Fruit fly (Drosophila melanogaster) whole organism, prepupa: ENCODE measurements around the gene Ets21C.
A peak's percentile ranks its signal among the peaks of the same experiment; 100 is the strongest.

Experiments used
- CG10669 ChIP-seq: fragments of 200-800 bp; sonication (Bioruptor generic); optimal IDR thresholded peaks from 3 replicates; lab custom pipeline; 2018; ENCODE audit warnings: missing biosample characterization, mild to moderate bottlenecking, missing genetic modification characterization, moderate library complexity
- CG11294 ChIP-seq: fragments of 200-800 bp; sonication (Bioruptor generic); IDR thresholded peaks from 2 replicates; pipeline ENCODE4 v1.3.6; 2022; ENCODE audit warnings: missing biosample characterization, missing genetic modification characterization
- CG11762 ChIP-seq: fragments of 200-800 bp; sonication (Bioruptor generic); optimal IDR thresholded peaks from 3 replicates; lab custom pipeline; 2016; ENCODE audit warnings: missing biosample characterization, missing genetic modification characterization; ENCODE audit not compliant: insufficient read depth
- CG15336 ChIP-seq: fragments of 200-800 bp; sonication (Bioruptor generic); IDR thresholded peaks from 2 replicates; pipeline ENCODE4 v1.3.6; 2022; ENCODE audit warnings: missing biosample characterization, missing genetic modification characterization
- CG1621 ChIP-seq: fragments of 200-800 bp; sonication (Bioruptor generic); optimal IDR thresholded peaks from 3 replicates; lab custom pipeline; 2018; ENCODE audit warnings: missing biosample characterization, mild to moderate bottlenecking, missing genetic modification characterization
- CG16779 ChIP-seq: fragments of 200-800 bp; sonication (Bioruptor generic); optimal IDR thresholded peaks from 3 replicates; lab custom pipeline; 2017; ENCODE audit warnings: missing biosample characterization, mild to moderate bottlenecking, missing genetic modification characterization
- CG3032 ChIP-seq: fragments of 200-800 bp; optimal IDR thresholded peaks from 2 replicates; lab custom pipeline; 2019; ENCODE audit warnings: missing biosample characterization, mild to moderate bottlenecking, missing genetic modification characterization, moderate library complexity
- CG31627 ChIP-seq: fragments of 200-800 bp; sonication (Bioruptor generic); optimal IDR thresholded peaks from 3 replicates; lab custom pipeline; 2016; ENCODE audit warnings: missing biosample characterization, missing genetic modification characterization
- CG32006 ChIP-seq: fragments of 200-800 bp; sonication (Bioruptor generic); optimal IDR thresholded peaks from 3 replicates; lab custom pipeline; 2017; ENCODE audit warnings: missing biosample characterization, mild to moderate bottlenecking, missing genetic modification characterization
- CG34406 ChIP-seq: fragments of 200-800 bp; sonication (Bioruptor generic); optimal IDR thresholded peaks from 3 replicates; lab custom pipeline; 2016; ENCODE audit warnings: missing biosample characterization, missing genetic modification characterization
- CG3919 ChIP-seq: fragments of 200-800 bp; sonication (Bioruptor generic); optimal IDR thresholded peaks from 3 replicates; lab custom pipeline; 2016; ENCODE audit warnings: missing biosample characterization, missing genetic modification characterization
- CG4318 ChIP-seq: fragments of 200-800 bp; sonication (Bioruptor generic); optimal IDR thresholded peaks from 3 replicates; lab custom pipeline; 2017; ENCODE audit warnings: missing biosample characterization, mild to moderate bottlenecking, missing genetic modification characterization
- CG6163 ChIP-seq: fragments of 200-800 bp; sonication (Bioruptor generic); IDR thresholded peaks from 3 replicates; pipeline ENCODE4 v1.3.6; 2022; ENCODE audit warnings: missing biosample characterization, missing genetic modification characterization
- CG6276 ChIP-seq: fragments of 200-800 bp; sonication (Bioruptor generic); optimal IDR thresholded peaks from 2 replicates; lab custom pipeline; 2017; ENCODE audit warnings: missing biosample characterization, mild to moderate bottlenecking, missing genetic modification characterization
- CG6808 ChIP-seq: fragments of 200-800 bp; sonication (Bioruptor generic); optimal IDR thresholded peaks from 3 replicates; lab custom pipeline; 2017; ENCODE audit warnings: missing biosample characterization, missing genetic modification characterization, mild to moderate bottlenecking, moderate library complexity, missing genetic modification reagents
- CG6854 ChIP-seq: fragments of 200-800 bp; sonication (Bioruptor generic); optimal IDR thresholded peaks from 2 replicates; lab custom pipeline; 2017; ENCODE audit warnings: missing biosample characterization, mild to moderate bottlenecking, missing genetic modification characterization
- CG7368 ChIP-seq: fragments of 200-800 bp; sonication (Bioruptor generic); optimal IDR thresholded peaks from 3 replicates; lab custom pipeline; 2016; ENCODE audit warnings: missing biosample characterization, missing genetic modification characterization
- CG8119 ChIP-seq: fragments of 200-800 bp; sonication (Bioruptor generic); IDR thresholded peaks from 3 replicates; pipeline ENCODE4 v1.3.6; 2022; ENCODE audit warnings: missing biosample characterization, missing genetic modification characterization
- CG8319 ChIP-seq: fragments of 200-800 bp; sonication (Bioruptor generic); optimal IDR thresholded peaks from 3 replicates; lab custom pipeline; 2016; ENCODE audit warnings: missing biosample characterization, missing genetic modification characterization
- CG8632 ChIP-seq: fragments of 200-800 bp; sonication (Bioruptor generic); optimal IDR thresholded peaks from 3 replicates; lab custom pipeline; 2016; ENCODE audit warnings: missing biosample characterization, missing genetic modification characterization
- CG9139 ChIP-seq: fragments of 200-800 bp; sonication (Bioruptor generic); optimal IDR thresholded peaks from 3 replicates; lab custom pipeline; 2017; ENCODE audit warnings: missing biosample characterization, mild to moderate bottlenecking, missing genetic modification characterization
- Eip78C ChIP-seq: fragments of 200-800 bp; sonication (Bioruptor generic); peaks from one replicate; lab custom pipeline; 2016; ENCODE audit warnings: missing biosample characterization, missing genetic modification characterization
- Eip93F ChIP-seq: fragments of 200-800 bp; sonication (Bioruptor generic); optimal IDR thresholded peaks from 2 replicates; lab custom pipeline; 2016; ENCODE audit warnings: missing biosample characterization, mild to moderate bottlenecking, missing genetic modification characterization
- Ets96B ChIP-seq: fragments of 200-800 bp; optimal IDR thresholded peaks from 2 replicates; lab custom pipeline; 2019; ENCODE audit warnings: missing biosample characterization, mild to moderate bottlenecking, missing genetic modification characterization, moderate library complexity
- Gug ChIP-seq: fragments of 200-800 bp; sonication (Bioruptor generic); IDR thresholded peaks from 2 replicates; pipeline ENCODE4 v1.3.6; 2022; ENCODE audit warnings: missing biosample characterization, missing genetic modification characterization
- Hr38 ChIP-seq: sonication (Bioruptor generic); optimal IDR thresholded peaks from 2 replicates; lab custom pipeline; 2016; ENCODE audit warnings: missing biosample characterization, missing genetic modification characterization
- Hr4 ChIP-seq: fragments of 200-800 bp; sonication (Bioruptor generic); optimal IDR thresholded peaks from 3 replicates; lab custom pipeline; 2016; ENCODE audit warnings: missing biosample characterization, missing genetic modification characterization
- Lpt ChIP-seq: fragments of 200-800 bp; sonication (Bioruptor generic); optimal IDR thresholded peaks from 3 replicates; lab custom pipeline; 2016; ENCODE audit warnings: missing biosample characterization, missing genetic modification characterization
- OdsH ChIP-seq: fragments of 200-800 bp; sonication (Bioruptor generic); optimal IDR thresholded peaks from 3 replicates; lab custom pipeline; 2016; ENCODE audit warnings: missing biosample characterization, missing genetic modification characterization
- Sox14 ChIP-seq: fragments of 200-800 bp; sonication (Bioruptor generic); optimal IDR thresholded peaks from 3 replicates; lab custom pipeline; 2016; ENCODE audit warnings: missing biosample characterization, missing genetic modification characterization
- achi ChIP-seq: fragments of 200-800 bp; sonication (Bioruptor generic); optimal IDR thresholded peaks from 3 replicates; lab custom pipeline; 2016; ENCODE audit warnings: missing biosample characterization, missing genetic modification characterization
- acj6 ChIP-seq: fragments of 200-800 bp; sonication (Bioruptor generic); optimal IDR thresholded peaks from 3 replicates; lab custom pipeline; 2016; ENCODE audit warnings: missing biosample characterization, missing genetic modification characterization
- cyc ChIP-seq: fragments of 200-800 bp; sonication (Bioruptor generic); optimal IDR thresholded peaks from 3 replicates; lab custom pipeline; 2016; ENCODE audit warnings: missing biosample characterization, missing genetic modification characterization
- dsx ChIP-seq: fragments of 200-800 bp; optimal IDR thresholded peaks from 3 replicates; lab custom pipeline; 2019; ENCODE audit warnings: missing biosample characterization, mild to moderate bottlenecking, missing genetic modification characterization, moderate library complexity; ENCODE audit not compliant: poor library complexity, severe bottlenecking
- eg ChIP-seq: fragments of 200-800 bp; sonication (Bioruptor generic); IDR thresholded peaks from 3 replicates; pipeline ENCODE4 v1.3.6; 2022; ENCODE audit warnings: missing biosample characterization, missing genetic modification characterization
- esn ChIP-seq: fragments of 200-800 bp; sonication (Bioruptor generic); optimal IDR thresholded peaks from 2 replicates; lab custom pipeline; 2016; ENCODE audit warnings: missing biosample characterization, mild to moderate bottlenecking, missing genetic modification characterization, moderate library complexity
- fd85E ChIP-seq: fragments of 200-800 bp; sonication (Bioruptor generic); optimal IDR thresholded peaks from 3 replicates; lab custom pipeline; 2016; ENCODE audit warnings: missing biosample characterization, missing genetic modification characterization
- lz ChIP-seq: fragments of 200-800 bp; sonication (Bioruptor generic); optimal IDR thresholded peaks from 3 replicates; lab custom pipeline; 2016; ENCODE audit warnings: missing biosample characterization, missing genetic modification characterization
- net ChIP-seq: fragments of 200-800 bp; sonication (Bioruptor generic); optimal IDR thresholded peaks from 3 replicates; lab custom pipeline; 2016; ENCODE audit warnings: missing biosample characterization, missing genetic modification characterization
- salr ChIP-seq, 2 experiments: fragments of 200-800 bp; sonication (Bioruptor generic); optimal IDR thresholded peaks; 3 replicates each; lab custom pipeline; 2016 to 2018; ENCODE audit warnings: missing biosample characterization in 2 of 2, missing genetic modification characterization in 2 of 2, mild to moderate bottlenecking in 1 of 2
- spab ChIP-seq: fragments of 200-800 bp; sonication (Bioruptor generic); optimal IDR thresholded peaks from 2 replicates; lab custom pipeline; 2017; ENCODE audit warnings: missing biosample characterization, mild to moderate bottlenecking, missing genetic modification characterization, missing genetic modification reagents
- ss ChIP-seq, 2 experiments: fragments of 200-800 bp; sonication (Bioruptor generic); optimal IDR thresholded peaks; 2 replicates in 1 of 2; 3 replicates in 1 of 2; lab custom pipeline; 2017 to 2018; ENCODE audit warnings: mild to moderate bottlenecking in 2 of 2, missing biosample characterization in 2 of 2, missing genetic modification characterization in 2 of 2, moderate library complexity in 1 of 2
- svp ChIP-seq: fragments of 200-800 bp; sonication (Bioruptor generic); peaks from one replicate; lab custom pipeline; 2016; ENCODE audit warnings: missing biosample characterization, missing genetic modification characterization
- vri ChIP-seq: fragments of 200-800 bp; sonication (Bioruptor generic); optimal IDR thresholded peaks from 3 replicates; lab custom pipeline; 2016; ENCODE audit warnings: missing biosample characterization, mild to moderate bottlenecking, missing genetic modification characterization

The Ets21C gene

dm6 chr2L:526192-526923 is 26.4 kb downstream of the Ets21C start (continued):
- TF ChIP-seq achi (GFP tag; lab: Kevin White, UChicago), result no peak
- TF ChIP-seq vri, result no peak
- TF ChIP-seq CG9139 (GFP tag; lab: Kevin White, UChicago), result no peak
- TF ChIP-seq CG1621 (tag; lab: Kevin White, UChicago), result no peak
- no peak for TF ChIP-seq CG11294 (GFP tag; lab: Robert Waterston, UW)
- TF ChIP-seq CG11762, result no peak
- TF ChIP-seq CG8119 (GFP tag; lab: Robert Waterston, UW), result no peak
- no peak for TF ChIP-seq dsx (GFP tag; lab: Kevin White, UChicago)

- TF ChIP-seq CG7368 (GFP tag; lab: Kevin White, UChicago) (no peak), ss (GFP tag; optimal IDR thresholded peaks at IDR 0.05; lab: Kevin White, UChicago) (no peak), acj6 (GFP tag; lab: Kevin White, UChicago) (no peak), achi (GFP tag; lab: Kevin White, UChicago) (no peak)
Measured at dm6 chr2L:525547-526180, 27.1 kb downstream of the Ets21C start.

dm6 chr2L:524515-524920 is 28.2 kb downstream of the Ets21C start:
- TF ChIP-seq Hr38 (GFP tag; lab: Kevin White, UChicago) (no peak), CG32006 (GFP tag; lab: Kevin White, UChicago) (peak; percentile 47), CG6808 (GFP tag; lab: Kevin White, UChicago) (peak; percentile 68), CG8119 (GFP tag; lab: Robert Waterston, UW) (peak; percentile 43; the same call in 2 of the 3 replicates), CG4318 (GFP tag; lab: Kevin White, UChicago) (no peak), CG31627 (GFP tag; lab: Kevin White, UChicago) (no peak), CG6854 (GFP tag; lab: Kevin White, UChicago) (peak; percentile 46), CG8319 (no peak), Ets96B (tag; lab: Kevin White, UChicago) (peak; percentile 13), CG6163 (GFP tag; lab: Robert Waterston, UW) (peak; percentile 49; the same call in 2 of the 3 replicates), OdsH (GFP tag; lab: Kevin White, UChicago) (peak; percentile 10), Eip78C (GFP tag; lab: Kevin White, UChicago) (peak; percentile 66), acj6 (GFP tag; lab: Kevin White, UChicago) (no peak), CG34406 (no peak), lz (GFP tag; lab: Kevin White, UChicago) (no peak), Eip93F (GFP tag; lab: Kevin White, UChicago) (no peak), CG9139 (GFP tag; lab: Kevin White, UChicago) (peak; percentile 69), vri (no peak), spab (peak; percentile 55), CG11294 (GFP tag; lab: Robert Waterston, UW) (no peak), svp (GFP tag; lab: Kevin White, UChicago) (peak; percentile 97), eg (GFP tag; lab: Robert Waterston, UW) (0 out of 3 replicates have a peak, but pooled peaks have one; percentile 51), salr (GFP tag; optimal IDR thresholded peaks at IDR 0.05; lab: Kevin White, UChicago) (peak in 1 of 2 experiments; percentile 29), CG6276 (peak; percentile 70), CG10669 (peak; percentile 35), ss (GFP tag; optimal IDR thresholded peaks at IDR 0.05; lab: Kevin White, UChicago) (peak; percentile 79 to 82), CG3919 (GFP tag; lab: Kevin White, UChicago) (peak; percentile 31), Gug (GFP tag; lab: Robert Waterston, UW) (0 out of 2 replicates have a peak, but pooled peaks have one; percentile 24), CG15336 (GFP tag; lab: Robert Waterston, UW) (0 out of 2 replicates have a peak, but pooled peaks have one; percentile 38), CG16779 (peak; percentile 60), Lpt (GFP tag; lab: Kevin White, UChicago) (peak; percentile 31), CG7368 (GFP tag; lab: Kevin White, UChicago) (peak; percentile 4), CG8632 (GFP tag; lab: Kevin White, UChicago) (no peak), dsx (GFP tag; lab: Kevin White, UChicago) (peak; percentile 52), esn (GFP tag; lab: Kevin White, UChicago) (no peak), Hr4 (peak; percentile 20), net (GFP tag; lab: Kevin White, UChicago) (peak; percentile 8), CG3032 (tag; lab: Kevin White, UChicago) (peak; percentile 5), Sox14 (peak; percentile 13), cyc (no peak), fd85E (GFP tag; lab: Kevin White, UChicago) (no peak)
